Worm (Caenorhabditis elegans) whole organism, early embryonic: ENCODE data around the gene F09E5.11.

Experiments used
- aly-1 ChIP-seq: sonication (generic microtip); optimal IDR thresholded peaks from 2 replicates; lab custom pipeline; 2016; ENCODE audit warnings: missing genetic modification characterization, missing compliant biosample characterization
- flt-1 ChIP-seq: fragments of 200-800 bp; sonication (Bioruptor generic); IDR thresholded peaks from 2 replicates; pipeline ENCODE4 v1.3.6; 2022; ENCODE audit warnings: missing genetic modification characterization, missing compliant biosample characterization

DNA sequence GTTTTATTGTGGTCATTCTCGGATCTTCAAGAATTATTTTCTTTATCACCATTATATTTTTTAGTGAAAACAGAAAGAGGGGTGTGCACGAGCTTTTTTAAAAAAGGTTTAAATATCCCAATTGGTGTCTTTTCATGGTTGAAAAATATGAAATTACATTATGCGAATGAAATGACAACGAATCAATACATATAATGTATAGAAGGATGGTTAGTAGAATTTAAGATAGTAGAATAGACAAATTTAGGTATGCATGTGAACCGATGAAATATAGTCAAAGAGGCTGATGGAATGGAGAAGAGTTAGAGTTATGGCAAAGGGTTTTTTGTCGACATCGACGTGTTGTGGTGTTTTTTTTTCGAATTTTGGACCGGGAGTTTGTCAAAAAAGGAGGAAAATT lies 6.5 kb upstream of the F09E5.11 start:
- TF ChIP-seq flt-1 (GFP tag; lab: Robert Waterston, UW) (no peak), aly-1 (tag; lab: Kevin White, UChicago) (no peak)
